Worm (Caenorhabditis elegans): ENCODE measurements around the gene acs-19.

Gene acs-19

DNA sequence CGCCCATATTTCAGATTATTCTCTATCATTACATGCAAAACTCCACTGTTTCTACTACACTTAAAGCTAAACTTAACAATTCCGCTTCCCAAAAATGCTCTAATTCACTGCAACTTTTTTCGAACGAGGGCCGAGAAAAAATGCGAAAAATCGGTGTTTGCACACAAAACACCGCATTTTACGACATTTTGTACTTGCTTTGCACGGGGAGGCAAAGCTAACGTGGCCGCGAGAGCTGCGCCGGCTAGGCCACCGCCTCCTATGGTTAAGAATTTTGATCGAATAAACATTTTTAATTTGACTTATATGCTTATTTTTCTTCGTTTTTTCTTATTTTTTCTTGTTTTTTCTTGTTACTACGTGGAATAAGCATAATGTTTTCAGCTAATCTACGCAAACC is 9.4 kb upstream of the acs-19 start:
- TF ChIP-seq F33H1.4 (GFP tag; IDR thresholded peaks at IDR 0.05) (peak; percentile 60; the same call in 1 of the 2 replicates), pbrm-1 (GFP tag; IDR thresholded peaks at IDR 0.05) (peak; percentile 88), ceh-91 (GFP tag; IDR thresholded peaks at IDR 0.05) (peak; percentile 49; the same call in 1 of the 2 replicates), ztf-6 (GFP tag; IDR thresholded peaks at IDR 0.05) (peak; percentile 46; the same call in 1 of the 2 replicates), dox-1 (GFP tag; IDR thresholded peaks at IDR 0.05) (peak; percentile 88), Y95B8A.8 (GFP tag; IDR thresholded peaks at IDR 0.05) (peak; percentile 52; the same call in 1 of the 2 replicates), lir-1 (GFP tag; conservative IDR thresholded peaks at IDR 0.05) (peak; percentile 76), lin-54 (GFP tag; optimal IDR thresholded peaks at IDR 0.05) (peak; percentile 22), C06A6.2 (GFP tag; conservative IDR thresholded peaks at IDR 0.05) (peak; percentile 69; the same call in 1 of the 2 replicates), bed-2 (GFP tag; IDR thresholded peaks at IDR 0.05) (peak; percentile 91), K11D2.4 (GFP tag; IDR thresholded peaks at IDR 0.05) (peak; percentile 95), attf-3 (GFP tag; conservative IDR thresholded peaks at IDR 0.05) (peak; percentile 78), sea-2 (GFP tag; IDR thresholded peaks at IDR 0.05) (peak; percentile 83; the same call in 1 of the 2 replicates), Y53G8AR.9 (GFP tag; conservative IDR thresholded peaks at IDR 0.05) (0 out of 2 replicates have a peak, but pooled peaks have one; percentile 46), cebp-1 (GFP tag; IDR thresholded peaks at IDR 0.05) (peak; percentile 79), cebp-1 (tag; optimal IDR thresholded peaks at IDR 0.05) (peak; percentile 46), ekl-4 (GFP tag; IDR thresholded peaks at IDR 0.05) (peak; percentile 70), nfyb-1 (GFP tag; IDR thresholded peaks at IDR 0.05) (peak; percentile 94), egl-44 (GFP tag; IDR thresholded peaks at IDR 0.05) (0 out of 2 replicates have a peak, but pooled peaks have one; percentile 61), lin-40 (tag; optimal IDR thresholded peaks at IDR 0.05) (peak; percentile 35), egrh-3 (GFP tag; IDR thresholded peaks at IDR 0.05) (peak; percentile 70), Y67H2A.10 (GFP tag; conservative IDR thresholded peaks at IDR 0.05) (peak; percentile 80), aptf-2 (GFP tag; conservative IDR thresholded peaks at IDR 0.05) (peak; percentile 60; the same call in 1 of the 2 replicates), ztf-28 (GFP tag; IDR thresholded peaks at IDR 0.05) (peak; percentile 80; the same call in 1 of the 2 replicates), ceh-27 (GFP tag; optimal IDR thresholded peaks at IDR 0.05) (peak; percentile 20), rcor-1 (GFP tag; IDR thresholded peaks at IDR 0.05) (peak; percentile 72), hmg-1.2 (GFP tag; IDR thresholded peaks at IDR 0.05) (peak; percentile 98), B0019.2 (GFP tag; conservative IDR thresholded peaks at IDR 0.05) (0 out of 2 replicates have a peak, but pooled peaks have one; percentile 29), mcd-1 (GFP tag; IDR thresholded peaks at IDR 0.05) (peak; percentile 95), ceh-100 (GFP tag; IDR thresholded peaks at IDR 0.05) (peak; percentile 44; the same call in 1 of the 2 replicates), lin-26 (GFP tag; IDR thresholded peaks at IDR 0.05) (0 out of 2 replicates have a peak, but pooled peaks have one; percentile 53), attf-5 (GFP tag; optimal IDR thresholded peaks at IDR 0.05) (peak; percentile 60), let-526 (GFP tag; IDR thresholded peaks at IDR 0.05) (peak; percentile 88)

DNA sequence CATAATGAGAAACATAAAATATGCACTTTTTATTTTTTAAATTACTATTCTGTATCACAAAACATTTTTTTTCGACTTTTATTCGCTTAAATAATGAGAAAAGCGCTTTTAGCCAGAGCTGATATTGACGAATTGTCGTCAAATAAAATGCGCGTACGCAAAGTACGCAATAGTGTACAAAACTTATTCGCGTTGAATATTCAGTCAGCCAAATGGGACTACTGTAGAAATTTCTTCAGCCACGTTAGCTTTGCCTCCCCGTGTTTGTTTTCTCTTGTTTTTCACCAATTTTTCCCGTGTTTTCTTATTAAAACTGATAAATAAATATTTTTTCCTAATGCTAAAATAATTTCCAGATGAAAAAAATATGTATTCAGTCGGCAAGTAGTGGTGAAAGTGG is 7.3 kb upstream of the acs-19 start:
- TF ChIP-seq lin-40 (tag; optimal IDR thresholded peaks at IDR 0.05): peak; percentile 50
- peak; percentile 68 for TF ChIP-seq attf-3 (GFP tag; conservative IDR thresholded peaks at IDR 0.05)
- peak; percentile 80 for TF ChIP-seq pbrm-1 (GFP tag; IDR thresholded peaks at IDR 0.05)
- TF ChIP-seq egrh-3 (GFP tag; IDR thresholded peaks at IDR 0.05): 0 out of 2 replicates have a peak, but pooled peaks have one; percentile 11
- 0 out of 2 replicates have a peak, but pooled peaks have one; percentile 36 for TF ChIP-seq egl-44 (GFP tag; IDR thresholded peaks at IDR 0.05)
- peak; percentile 28 for TF ChIP-seq lin-54 (GFP tag; optimal IDR thresholded peaks at IDR 0.05)
- peak; percentile 73 for TF ChIP-seq rcor-1 (GFP tag; IDR thresholded peaks at IDR 0.05)
- TF ChIP-seq aptf-2 (GFP tag; conservative IDR thresholded peaks at IDR 0.05): 0 out of 2 replicates have a peak, but pooled peaks have one; percentile 15
- TF ChIP-seq attf-5 (GFP tag; optimal IDR thresholded peaks at IDR 0.05): peak; percentile 28
- TF ChIP-seq bed-2 (GFP tag; IDR thresholded peaks at IDR 0.05): peak; percentile 81
- TF ChIP-seq egl-18 (GFP tag; IDR thresholded peaks at IDR 0.05): peak; percentile 56; the same call in 1 of the 2 replicates
- 0 out of 2 replicates have a peak, but pooled peaks have one; percentile 13 for TF ChIP-seq sea-2 (GFP tag; IDR thresholded peaks at IDR 0.05)
- peak; percentile 89 for TF ChIP-seq nfyb-1 (GFP tag; IDR thresholded peaks at IDR 0.05)
- TF ChIP-seq hmg-1.2 (GFP tag; IDR thresholded peaks at IDR 0.05): peak; percentile 96
- peak; percentile 59; the same call in 1 of the 2 replicates for TF ChIP-seq ztf-28 (GFP tag; IDR thresholded peaks at IDR 0.05)
- TF ChIP-seq let-607 (tag; optimal IDR thresholded peaks at IDR 0.05): peak in 1 of 2 experiments; percentile 60
- 0 out of 2 replicates have a peak, but pooled peaks have one; percentile 53 for TF ChIP-seq Y95B8A.8 (GFP tag; IDR thresholded peaks at IDR 0.05)
- TF ChIP-seq let-526 (GFP tag; IDR thresholded peaks at IDR 0.05): peak; percentile 85; the same call in 1 of the 2 replicates
- TF ChIP-seq ceh-27 (GFP tag; optimal IDR thresholded peaks at IDR 0.05): peak; percentile 4
- peak; percentile 91 for TF ChIP-seq mcd-1 (GFP tag; IDR thresholded peaks at IDR 0.05)
- peak; percentile 94 for TF ChIP-seq K11D2.4 (GFP tag; IDR thresholded peaks at IDR 0.05)
- peak; percentile 59 for TF ChIP-seq F33H1.4 (GFP tag; IDR thresholded peaks at IDR 0.05)
- peak; percentile 91 for TF ChIP-seq dox-1 (GFP tag; IDR thresholded peaks at IDR 0.05)
- peak; percentile 68 for TF ChIP-seq C06A6.2 (GFP tag; conservative IDR thresholded peaks at IDR 0.05)
- peak; percentile 50; the same call in 1 of the 2 replicates for TF ChIP-seq ekl-4 (GFP tag; IDR thresholded peaks at IDR 0.05)
- TF ChIP-seq cebp-1 (GFP tag; IDR thresholded peaks at IDR 0.05): peak; percentile 73
- peak; percentile 39 for TF ChIP-seq cebp-1 (tag; optimal IDR thresholded peaks at IDR 0.05)
- TF ChIP-seq ceh-91 (GFP tag; IDR thresholded peaks at IDR 0.05): peak; percentile 64; the same call in 1 of the 2 replicates
- TF ChIP-seq C17E4.6 (GFP tag; IDR thresholded peaks at IDR 0.05): peak; percentile 47; the same call in 1 of the 2 replicates
